Fruit fly (Drosophila melanogaster): Measurements from ENCODE around the gene Hibch.

Gene Hibch

dm6 chr3R:15356645-15357431 lies at the start of gene Hibch, which contains the start of gene Atg4b (continued):
- TF ChIP-seq NFAT (GFP tag; IDR thresholded peaks at IDR 0.05) (peak; percentile 82), fu2 (GFP tag; optimal IDR thresholded peaks at IDR 0.05) (peak; percentile 22), run (tag; optimal IDR thresholded peaks at IDR 0.05) (no peak), dmrt99B (tag; optimal IDR thresholded peaks at IDR 0.05) (no peak), dpn (GFP tag; optimal IDR thresholded peaks at IDR 0.05) (peak in 1 of 2 experiments; percentile 75), CG10462 (GFP tag; optimal IDR thresholded peaks at IDR 0.05) (peak; percentile 57), pb (GFP tag; optimal IDR thresholded peaks at IDR 0.05) (no peak), Mrtf (GFP tag; IDR thresholded peaks at IDR 0.05) (peak; percentile 73), CG34224 (GFP tag; IDR thresholded peaks at IDR 0.05; ENCODE audit: partially characterized antibody) (no peak), sr (GFP tag; IDR thresholded peaks at IDR 0.05) (no peak), CG3847 (GFP tag; IDR thresholded peaks at IDR 0.05) (peak; percentile 92), Hr51 (GFP tag; optimal IDR thresholded peaks at IDR 0.05) (peak; percentile 24 to 78), CG12236 (GFP tag; optimal IDR thresholded peaks at IDR 0.05) (no peak), ewg (GFP tag; optimal IDR thresholded peaks at IDR 0.05) (peak; percentile 98), CG6654 (GFP tag; optimal IDR thresholded peaks at IDR 0.05) (peak; percentile 63), CG3995 (GFP tag; optimal IDR thresholded peaks at IDR 0.05) (peak; percentile 57), Dp (GFP tag; optimal IDR thresholded peaks at IDR 0.05) (peak; percentile 5), Nf-YA (GFP tag; IDR thresholded peaks at IDR 0.05) (no peak), CG43689 (GFP tag; IDR thresholded peaks at IDR 0.05) (peak; percentile 59; the same call in 1 of the 2 replicates), ken (GFP tag; IDR thresholded peaks at IDR 0.05) (peak; percentile 78; the same call in 2 of the 3 replicates), Hmx (GFP tag; optimal IDR thresholded peaks at IDR 0.05) (no peak), ssp (GFP tag; IDR thresholded peaks at IDR 0.05) (peak; percentile 75), CTCF (GFP tag; optimal IDR thresholded peaks at IDR 0.05) (no peak), twi (tag; optimal IDR thresholded peaks at IDR 0.05) (peak; percentile 86), danr (GFP tag; IDR thresholded peaks at IDR 0.05) (peak; percentile 74), vfl (GFP tag; optimal IDR thresholded peaks at IDR 0.05) (peak; percentile 43), sens-2 (GFP tag; IDR thresholded peaks at IDR 0.05) (0 out of 2 replicates have a peak, but pooled peaks have one; percentile 26), nerfin-1 (tag; optimal IDR thresholded peaks at IDR 0.05) (peak; percentile 79), zen2 (GFP tag; IDR thresholded peaks at IDR 0.05; ENCODE audit: partially characterized antibody) (no peak), CG1024 (GFP tag; IDR thresholded peaks at IDR 0.05) (no peak), pros (GFP tag; optimal IDR thresholded peaks at IDR 0.05) (no peak), CG17568 (GFP tag; optimal IDR thresholded peaks at IDR 0.05) (no peak), H2.0 (GFP tag; IDR thresholded peaks at IDR 0.05) (peak; percentile 60), CG1233 (GFP tag; optimal IDR thresholded peaks at IDR 0.05) (peak; percentile 80), Trl (optimal IDR thresholded peaks at IDR 0.05) (no peak), Trl (GFP tag; optimal IDR thresholded peaks at IDR 0.05) (no peak), CG10543 (GFP tag; optimal IDR thresholded peaks at IDR 0.05) (peak; percentile 96), org-1 (GFP tag; optimal IDR thresholded peaks at IDR 0.05) (peak; percentile 64), CG31365 (tag; optimal IDR thresholded peaks at IDR 0.05) (no peak), CG4854 (GFP tag; optimal IDR thresholded peaks at IDR 0.05) (peak; percentile 16), D19A (tag; optimal IDR thresholded peaks at IDR 0.05) (no peak), wdn (GFP tag; IDR thresholded peaks at IDR 0.05) (peak; percentile 79), ttk (GFP tag; IDR thresholded peaks at IDR 0.05) (peak; percentile 67), ase (GFP tag; IDR thresholded peaks at IDR 0.05) (peak; percentile 66; the same call in 2 of the 3 replicates), CG12744 (GFP tag; optimal IDR thresholded peaks at IDR 0.05) (no peak), btn (GFP tag; optimal IDR thresholded peaks at IDR 0.05) (no peak), Myb (GFP tag; optimal IDR thresholded peaks at IDR 0.05) (peak; percentile 15), peb (GFP tag; IDR thresholded peaks at IDR 0.05) (peak; percentile 29; the same call in 1 of the 2 replicates)
